Worm (Caenorhabditis elegans) whole organism, L4/young adult: ENCODE results near the gene T11F9.22.
"Not testable (repeated sequence)": the region's sequence is repeated elsewhere in the genome, so short reads cannot be mapped to it uniquely, and the experiment has no call there.

Source experiments
- W03F9.2 ChIP-seq: fragments of 150-350 bp; optimal IDR thresholded peaks from 2 replicates; lab custom pipeline; 2014; ENCODE audit warnings: missing biosample characterization, missing genetic modification characterization
- dao-5 ChIP-seq: sonication (generic microtip); optimal IDR thresholded peaks from 2 replicates; lab custom pipeline; 2016; ENCODE audit warnings: missing genotype, missing genetic modification characterization, moderate library complexity, missing compliant biosample characterization
- him-1 ChIP-seq: sonication (generic microtip); optimal IDR thresholded peaks from 2 replicates; lab custom pipeline; 2016; ENCODE audit warnings: missing genotype, missing genetic modification reagents, missing genetic modification characterization, missing compliant biosample characterization

The T11F9.22 gene

DNA sequence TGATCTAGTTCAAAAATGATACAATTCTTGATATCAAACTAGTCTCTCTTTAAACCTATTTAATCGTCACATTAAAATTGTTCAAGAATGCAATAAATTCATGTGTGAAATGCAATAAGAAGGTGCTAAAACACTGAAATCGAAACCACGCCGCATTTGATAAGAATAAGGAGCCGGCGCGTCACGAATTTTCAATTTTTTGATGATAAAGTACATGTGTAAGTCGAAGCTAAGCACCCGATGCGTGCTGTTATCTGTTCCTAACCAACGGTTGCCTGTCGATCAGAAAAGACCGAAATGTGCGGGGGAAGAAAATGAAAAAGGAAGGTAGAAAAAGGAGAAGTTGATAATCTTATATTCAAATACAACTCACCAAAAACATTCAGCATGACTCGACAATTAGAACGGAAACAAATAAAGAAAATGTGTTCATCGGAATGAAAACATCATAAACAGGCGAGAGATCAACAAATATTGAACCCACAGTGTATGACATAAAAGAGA, 9.2 kb upstream of the T11F9.22 start, which contains the start of gene aat-6:
Gene aat-6 (minus strand): TSS at position 454 of the 504 bp plus-strand sequence.
- no peak for TF ChIP-seq W03F9.2 (tag; lab: Kevin White, UChicago)
- TF ChIP-seq him-1 (tag; lab: Kevin White, UChicago), result no peak
- no peak for TF ChIP-seq dao-5 (tag; lab: Kevin White, UChicago)

- TF ChIP-seq him-1 (tag; lab: Kevin White, UChicago), result no peak
- no peak for TF ChIP-seq dao-5 (tag; lab: Kevin White, UChicago)
- no peak for TF ChIP-seq W03F9.2 (tag; lab: Kevin White, UChicago)
Observed at ce11 chrV:11472209-11472608, 7.3 kb upstream of the T11F9.22 start, which contains the start of the genes nas-20 and nas-21. Gene nas-20, minus strand, starts transcription at chrV:11472309. Gene nas-21, plus strand, starts transcription at chrV:11472564.

ce11 chrV:11474399-11474798, 5.1 kb upstream of the T11F9.22 start, which contains the start of gene nas-22:
Gene nas-22, plus strand, starts transcription at chrV:11474699.
- TF ChIP-seq dao-5 (tag; lab: Kevin White, UChicago) (no peak), W03F9.2 (tag; lab: Kevin White, UChicago) (no peak), him-1 (tag; lab: Kevin White, UChicago) (no peak)

DNA sequence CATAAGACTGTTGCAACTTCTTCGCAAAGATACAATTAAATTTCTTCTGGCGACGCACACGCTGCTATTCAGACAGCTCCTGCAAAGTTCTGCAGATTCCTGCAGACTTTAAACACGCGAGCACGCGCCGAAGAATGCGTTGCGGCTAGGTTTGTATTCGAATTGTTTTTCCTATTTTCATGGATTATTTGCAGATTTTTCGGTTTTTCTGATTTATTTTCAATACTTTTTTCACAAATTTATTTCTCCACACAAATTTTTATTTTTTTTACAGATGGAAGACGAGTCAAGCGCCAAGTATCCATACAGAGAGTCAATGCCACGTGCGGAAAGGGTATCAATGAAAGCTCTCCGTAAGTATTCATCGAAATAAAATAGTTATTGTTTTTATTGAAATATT, 3.9 kb upstream of the T11F9.22 start, which contains the start of gene T11F9.7:
Gene T11F9.7 (plus strand): TSS at position 301 of the 400 bp plus-strand sequence.
- not testable (repeated sequence) for TF ChIP-seq him-1, dao-5, W03F9.2 (tag; lab: Kevin White, UChicago)

ce11 chrV:11480734-11481133, 1.2 kb downstream of the T11F9.22 start, which contains the start of gene T11F9.14:
Gene T11F9.14, minus strand, starts transcription at chrV:11480834.
- not testable (repeated sequence) for TF ChIP-seq dao-5, W03F9.2, him-1 (tag; lab: Kevin White, UChicago)

DNA sequence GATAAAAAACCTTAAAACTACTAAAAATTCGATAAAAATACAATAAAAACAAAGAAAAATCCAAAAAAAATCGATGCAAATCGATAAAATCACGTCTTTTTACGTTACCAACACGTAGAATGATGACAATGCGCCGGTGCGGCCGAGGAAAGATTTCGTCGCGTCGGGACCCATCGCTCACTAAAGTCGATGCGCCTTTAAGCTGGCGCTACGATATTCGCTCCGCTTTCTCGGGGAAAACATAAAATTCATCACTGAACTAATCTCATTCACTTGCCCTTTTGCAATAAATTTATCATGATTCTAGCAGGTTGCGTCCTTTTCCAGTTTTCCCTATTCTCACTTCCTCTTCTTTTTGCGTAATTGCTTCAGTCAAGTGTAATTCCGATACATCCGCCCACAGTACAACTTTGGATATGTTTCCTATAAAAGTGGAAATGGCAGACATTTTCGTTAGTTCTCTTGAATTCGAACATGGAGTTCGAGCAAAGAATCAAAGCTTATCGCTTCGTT, 4.1 kb downstream of the T11F9.22 start, which contains the start of gene col-157:
Gene col-157 (plus strand): TSS at position 463 of the 513 bp plus-strand sequence.
- TF ChIP-seq him-1, W03F9.2, dao-5 (tag; lab: Kevin White, UChicago): not testable (repeated sequence)

DNA sequence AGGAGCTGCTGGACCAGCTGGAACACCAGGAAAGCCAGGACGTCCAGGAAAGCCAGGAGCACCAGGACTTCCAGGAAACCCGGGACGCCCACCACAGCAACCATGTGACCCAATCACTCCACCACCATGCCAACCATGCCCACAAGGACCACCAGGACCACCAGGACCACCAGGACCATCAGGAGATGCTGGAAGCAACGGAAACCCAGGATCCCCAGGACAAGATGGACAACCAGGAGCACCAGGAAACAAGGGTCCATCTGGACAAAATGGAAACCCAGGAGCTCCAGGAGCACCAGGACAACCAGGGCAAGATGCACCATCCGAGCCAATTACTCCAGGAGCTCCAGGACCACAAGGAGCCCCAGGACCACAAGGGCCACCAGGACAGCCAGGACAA, 4.9 kb downstream of the T11F9.22 start:
- TF ChIP-seq him-1 (tag; lab: Kevin White, UChicago) (no peak), dao-5 (tag; lab: Kevin White, UChicago) (no peak), W03F9.2 (tag; lab: Kevin White, UChicago) (no peak)

- no peak for TF ChIP-seq W03F9.2 (tag; lab: Kevin White, UChicago)
- TF ChIP-seq dao-5 (tag; lab: Kevin White, UChicago), result no peak
- no peak for TF ChIP-seq him-1 (tag; lab: Kevin White, UChicago)
Observed at ce11 chrV:11485558-11485957, 6.1 kb downstream of the T11F9.22 start, which contains the start of gene srh-1. Gene srh-1, plus strand, starts transcription at chrV:11485858.

DNA sequence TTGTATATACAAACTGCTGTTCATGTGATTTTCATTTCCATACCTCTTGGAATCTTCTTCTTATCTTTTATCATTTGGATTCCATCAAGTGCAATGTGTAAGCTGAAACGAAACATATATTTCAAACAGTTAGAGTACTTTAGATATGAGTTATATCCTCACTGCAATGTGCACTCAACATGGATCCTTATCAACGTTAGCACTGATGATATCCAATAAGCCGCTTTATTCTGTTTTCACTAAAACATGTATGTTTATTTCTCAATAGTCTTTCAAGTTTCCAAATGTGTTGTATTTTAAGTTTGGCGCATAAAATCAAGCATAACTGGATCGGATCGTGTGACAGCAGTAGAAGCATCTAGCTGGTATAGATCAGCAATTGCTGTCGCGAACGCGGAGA, 7.2 kb downstream of the T11F9.22 start, which contains the start of gene T11F9.10:
Gene T11F9.10 (plus strand): TSS at position 301 of the 400 bp plus-strand sequence.
- no peak for TF ChIP-seq him-1 (tag; lab: Kevin White, UChicago)
- no peak for TF ChIP-seq W03F9.2 (tag; lab: Kevin White, UChicago)
- TF ChIP-seq dao-5 (tag; lab: Kevin White, UChicago), result no peak

- no peak for TF ChIP-seq W03F9.2 (tag; lab: Kevin White, UChicago)
- TF ChIP-seq him-1 (tag; lab: Kevin White, UChicago), result no peak
- no peak for TF ChIP-seq dao-5 (tag; lab: Kevin White, UChicago)
Observed at ce11 chrV:11488288-11488687, 8.8 kb downstream of the T11F9.22 start.

DNA sequence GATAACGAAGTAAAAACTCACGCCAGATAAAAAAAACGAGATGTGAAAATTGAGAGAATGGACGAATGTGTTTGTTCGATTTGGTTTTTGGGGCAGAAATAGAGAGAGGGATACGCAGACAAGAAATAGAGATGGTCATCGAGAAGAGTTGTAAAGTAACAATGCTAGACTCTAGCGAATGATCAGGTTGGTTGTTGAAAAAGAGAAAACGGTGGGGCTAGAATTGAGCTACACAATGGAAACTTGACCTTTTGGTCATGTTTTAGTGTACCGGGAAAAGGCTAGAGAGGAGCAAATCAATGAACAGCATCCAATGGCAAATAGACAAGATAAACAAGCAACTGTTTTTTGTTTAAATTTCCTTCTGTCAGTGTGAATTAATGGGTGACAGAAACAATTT, 10.9 kb downstream of the T11F9.22 start, which contains the start of gene dhs-19:
Gene dhs-19 (minus strand): TSS at position 101 of the 400 bp plus-strand sequence.
- no peak for TF ChIP-seq W03F9.2 (tag; lab: Kevin White, UChicago)
- TF ChIP-seq him-1 (tag; lab: Kevin White, UChicago), result no peak
- no peak for TF ChIP-seq dao-5 (tag; lab: Kevin White, UChicago)

DNA sequence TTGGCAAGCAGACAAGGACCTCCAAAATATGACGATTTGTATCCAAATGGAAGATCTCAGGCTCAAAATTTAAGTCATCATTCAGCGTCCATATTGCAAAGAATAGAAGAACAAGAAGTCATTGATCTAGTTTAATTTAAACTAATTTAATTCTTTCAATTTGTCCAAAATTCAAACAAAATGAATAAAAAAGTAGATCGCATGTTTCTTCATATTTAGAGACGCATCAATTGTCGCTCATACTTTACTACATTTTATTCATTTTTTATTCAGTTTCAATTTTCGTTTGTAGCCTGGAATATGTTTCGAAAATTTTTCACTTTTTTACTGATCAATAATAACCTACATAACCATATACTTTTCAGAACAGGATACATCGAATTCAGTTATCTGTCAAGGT, 12.9 kb downstream of the T11F9.22 start, which contains the start of gene T11F9.21:
Gene T11F9.21 (plus strand): TSS at position 301 of the 400 bp plus-strand sequence.
- TF ChIP-seq him-1 (tag; lab: Kevin White, UChicago) (no peak), W03F9.2 (tag; lab: Kevin White, UChicago) (no peak), dao-5 (tag; lab: Kevin White, UChicago) (no peak)

DNA sequence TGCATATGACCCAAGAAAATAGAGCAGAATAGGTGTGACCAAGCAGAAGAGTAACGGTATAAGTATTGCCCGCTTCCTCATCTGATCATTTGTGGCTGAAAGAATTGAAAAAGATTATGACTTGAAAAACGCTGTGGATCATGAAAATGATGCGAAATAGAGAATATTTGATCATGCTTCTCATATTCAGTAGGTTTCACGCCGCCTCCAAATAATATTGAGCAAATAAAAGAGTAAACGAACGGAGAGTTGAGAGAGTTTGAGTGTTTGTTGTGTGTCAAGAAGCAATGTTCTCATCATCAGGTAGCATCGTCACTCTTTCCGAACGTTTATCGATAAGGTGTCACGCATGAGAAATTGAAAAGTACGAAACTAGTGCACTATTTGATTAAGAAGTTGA, 16.8 kb downstream of the T11F9.22 start, which contains the start of gene htrl-1:
Gene htrl-1 (minus strand): TSS at position 101 of the 400 bp plus-strand sequence.
- TF ChIP-seq W03F9.2 (tag; lab: Kevin White, UChicago) (no peak), dao-5 (tag; lab: Kevin White, UChicago) (no peak), him-1 (tag; lab: Kevin White, UChicago) (no peak)
